Worm (Caenorhabditis elegans) whole organism, L3 larva: ENCODE measurements around the gene elc-1.

ENCODE experiments used
- ama-1 ChIP-seq: fragments of 150-350 bp; optimal IDR thresholded peaks from 2 replicates; lab custom pipeline; 2018
- ceh-28 ChIP-seq: fragments of 150-350 bp; optimal IDR thresholded peaks from 2 replicates; lab custom pipeline; 2014; ENCODE audit warnings: missing biosample characterization, missing genetic modification reagents, missing genetic modification characterization
- ceh-82 ChIP-seq: fragments of 150-350 bp; optimal IDR thresholded peaks from 2 replicates; lab custom pipeline; 2014; ENCODE audit warnings: missing biosample characterization, missing genetic modification characterization
- ceh-9 ChIP-seq: sonication (generic microtip); optimal IDR thresholded peaks from 2 replicates; lab custom pipeline; 2018; ENCODE audit warnings: missing biosample characterization, missing genetic modification characterization
- daf-12 ChIP-seq: fragments of 150-350 bp; optimal IDR thresholded peaks from 2 replicates; lab custom pipeline; 2014; ENCODE audit warnings: missing biosample characterization, missing genetic modification reagents, missing genetic modification characterization
- jun-1 ChIP-seq: fragments of 150-350 bp; optimal IDR thresholded peaks from 2 replicates; lab custom pipeline; 2014; ENCODE audit warnings: missing biosample characterization, missing genetic modification reagents, missing genetic modification characterization
- lin-15B ChIP-seq: fragments of 150-350 bp; optimal IDR thresholded peaks from 2 replicates; lab custom pipeline; 2014; ENCODE audit warnings: missing biosample characterization, missing genetic modification characterization
- lin-39 ChIP-seq: fragments of 150-350 bp; optimal IDR thresholded peaks from 2 replicates; lab custom pipeline; 2018; ENCODE audit warnings: missing biosample characterization, missing genetic modification reagents, missing genetic modification characterization
- mdl-1 ChIP-seq: fragments of 150-350 bp; optimal IDR thresholded peaks from 2 replicates; lab custom pipeline; 2014; ENCODE audit warnings: missing biosample characterization, missing genetic modification characterization
- nhr-237 ChIP-seq: fragments of 150-350 bp; optimal IDR thresholded peaks from 2 replicates; lab custom pipeline; 2014; ENCODE audit warnings: missing biosample characterization, missing genetic modification characterization
- nhr-77 ChIP-seq: fragments of 150-350 bp; optimal IDR thresholded peaks from 2 replicates; lab custom pipeline; 2014; ENCODE audit warnings: missing biosample characterization, missing genetic modification characterization
- snpc-4 ChIP-seq: fragments of 150-350 bp; optimal IDR thresholded peaks from 2 replicates; lab custom pipeline; 2014; ENCODE audit warnings: missing biosample characterization, missing genetic modification characterization
- unc-62 ChIP-seq: fragments of 150-350 bp; sonication (generic microtip); optimal IDR thresholded peaks from 4 replicates; lab custom pipeline; 2014; ENCODE audit warnings: missing biosample characterization, missing genetic modification reagents, missing genetic modification characterization
- ztf-4 ChIP-seq: fragments of 150-350 bp; optimal IDR thresholded peaks from 2 replicates; lab custom pipeline; 2014; ENCODE audit warnings: missing biosample characterization, missing genetic modification characterization

DNA sequence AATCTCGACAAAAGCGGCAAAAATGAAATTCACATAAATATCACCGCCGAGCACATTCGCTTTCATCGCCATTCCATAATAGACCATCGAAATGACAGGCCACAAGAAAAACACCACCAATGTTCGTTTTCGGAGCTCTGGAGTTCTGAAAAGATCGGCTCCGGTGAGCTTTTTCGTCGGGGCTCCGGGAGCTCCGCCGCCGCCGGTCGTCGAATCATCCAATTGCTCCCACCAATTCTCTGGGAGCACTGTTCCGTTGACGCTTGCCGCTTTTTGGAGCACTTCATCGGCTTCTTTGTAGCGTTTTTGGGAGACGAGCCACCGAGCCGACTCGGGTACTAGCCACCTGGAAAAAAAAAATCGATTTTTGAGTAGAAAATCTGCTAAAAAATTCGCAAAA is 4.4 kb upstream of the elc-1 start:
- TF ChIP-seq ztf-4 (no peak), ceh-28 (tag; lab: Kevin White, UChicago) (no peak), daf-12 (tag; lab: Kevin White, UChicago) (no peak), lin-15B (tag; lab: Kevin White, UChicago) (no peak), ceh-9 (tag; lab: Kevin White, UChicago) (no peak), jun-1 (tag; lab: Kevin White, UChicago) (no peak), mdl-1 (tag; lab: Kevin White, UChicago) (no peak), nhr-77 (no peak), ama-1 (lab: Kevin White, UChicago) (no peak), unc-62 (GFP tag; lab: Kevin White, UChicago) (no peak), lin-39 (tag; lab: Kevin White, UChicago) (no peak), nhr-237 (no peak), ceh-82 (tag; lab: Kevin White, UChicago) (no peak), snpc-4 (tag; lab: Kevin White, UChicago) (no peak)
